Fruit fly (Drosophila melanogaster) whole organism: Measurements from ENCODE around the gene CG11902.

Source experiments
- CG8478 ChIP-seq: fragments of >200 bp; optimal IDR thresholded peaks from 2 replicates; lab custom pipeline; 2018; ENCODE audit warnings: inconsistent platforms
- Dll ChIP-seq: fragments of >200 bp; optimal IDR thresholded peaks from 2 replicates; lab custom pipeline; 2017
- EcR ChIP-seq, 2 experiments: fragments of >200 bp; optimal IDR thresholded peaks; 2 replicates each; lab custom pipeline; 2017; ENCODE audit warnings: missing biosample characterization in 2 of 2, missing genetic modification characterization in 2 of 2, missing genetic modification reagents in 2 of 2
- pan ChIP-seq: fragments of >200 bp; optimal IDR thresholded peaks from 2 replicates; lab custom pipeline; 2017
- psq ChIP-seq: fragments of >200 bp; optimal IDR thresholded peaks from 2 replicates; lab custom pipeline; 2017
- usp ChIP-seq: fragments of >200 bp; optimal IDR thresholded peaks from 2 replicates; lab custom pipeline; 2017; ENCODE audit warnings: missing biosample characterization, missing genetic modification characterization, mixed read lengths

Gene CG11902

DNA sequence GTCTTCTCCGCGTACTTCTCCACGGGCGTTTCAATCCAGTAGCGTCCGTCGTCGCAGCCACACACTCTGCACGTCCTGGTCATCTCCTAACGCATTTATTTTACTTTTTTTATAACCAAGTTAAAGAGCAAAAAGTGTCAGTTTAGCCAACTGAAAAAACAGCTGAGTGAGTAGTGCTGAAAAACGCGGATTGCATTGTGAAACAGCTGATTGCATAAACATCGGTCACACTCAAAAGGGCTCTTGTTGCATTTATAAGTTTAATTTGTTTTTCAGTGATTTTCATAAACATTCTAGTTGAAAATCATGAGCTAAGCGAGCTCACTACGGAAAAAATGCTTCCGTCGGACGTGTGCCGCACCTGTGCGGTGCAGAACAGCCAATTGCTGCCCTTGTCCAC is at the start of gene CG11902, which contains the start of gene CG10669:
Gene CG11902 (plus strand): TSS at position 193 of the 400 bp plus-strand sequence.
Gene CG10669 (minus strand): TSS at position 179 of the 400 bp plus-strand sequence.
- TF ChIP-seq EcR (GFP tag; optimal IDR thresholded peaks at IDR 0.05; lab: Kevin White, UChicago), result no peak
- TF ChIP-seq usp, result no peak
- TF ChIP-seq psq (lab: Kevin White, UChicago), result no peak
- TF ChIP-seq Dll (lab: Kevin White, UChicago), result no peak
- TF ChIP-seq CG8478, result no peak
- no peak for TF ChIP-seq pan (lab: Kevin White, UChicago)

DNA sequence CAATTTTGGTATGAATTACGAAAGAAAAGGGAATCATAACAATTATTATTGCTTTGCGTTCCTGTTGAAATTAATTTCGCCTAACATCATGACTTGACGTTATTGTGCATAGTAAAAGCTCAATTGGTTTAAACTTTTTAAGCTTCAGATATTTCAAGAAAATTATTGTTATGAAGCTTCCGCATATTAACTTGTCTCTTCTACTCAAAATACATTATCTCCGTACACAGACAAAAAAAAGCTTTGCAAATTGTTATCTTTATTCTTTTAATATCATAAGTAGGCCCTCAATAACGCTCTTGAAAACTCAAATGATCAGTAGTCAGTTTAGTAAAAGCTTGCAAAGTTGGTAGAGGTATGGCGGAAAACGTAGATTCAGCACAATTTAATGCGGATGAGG is 47.9 kb upstream of the CG11902 start, which contains the start of gene CG13658:
Gene CG13658 (plus strand): TSS at position 347 of the 400 bp plus-strand sequence.
- TF ChIP-seq CG8478 (no peak), pan (lab: Kevin White, UChicago) (no peak), Dll (lab: Kevin White, UChicago) (no peak), EcR (GFP tag; optimal IDR thresholded peaks at IDR 0.05; lab: Kevin White, UChicago) (no peak), psq (lab: Kevin White, UChicago) (no peak)

DNA sequence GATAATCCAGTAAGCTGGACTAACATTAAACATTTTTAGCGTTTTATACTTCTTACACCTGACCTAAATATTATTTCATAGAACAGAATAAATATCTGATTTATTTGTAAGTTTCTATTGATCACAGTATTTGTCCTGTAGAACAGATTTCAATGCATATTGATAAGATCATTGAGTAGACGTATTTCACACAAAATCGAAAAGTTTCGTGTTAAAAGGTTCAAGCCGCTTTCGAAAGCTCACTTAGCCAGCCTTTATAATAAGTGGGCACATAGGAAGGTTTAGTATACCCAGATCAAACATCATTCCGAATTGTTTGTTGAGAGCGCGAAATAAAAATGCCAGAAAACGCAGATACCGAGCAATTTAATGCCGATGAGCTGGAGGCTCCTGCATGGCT is 45.5 kb upstream of the CG11902 start, which contains the start of gene CG11893:
Gene CG11893 (plus strand): TSS at position 301 of the 400 bp plus-strand sequence.
- TF ChIP-seq usp (no peak), EcR (GFP tag; optimal IDR thresholded peaks at IDR 0.05; lab: Kevin White, UChicago) (no peak), Dll (lab: Kevin White, UChicago) (no peak), psq (lab: Kevin White, UChicago) (no peak), CG8478 (no peak), pan (lab: Kevin White, UChicago) (no peak)

DNA sequence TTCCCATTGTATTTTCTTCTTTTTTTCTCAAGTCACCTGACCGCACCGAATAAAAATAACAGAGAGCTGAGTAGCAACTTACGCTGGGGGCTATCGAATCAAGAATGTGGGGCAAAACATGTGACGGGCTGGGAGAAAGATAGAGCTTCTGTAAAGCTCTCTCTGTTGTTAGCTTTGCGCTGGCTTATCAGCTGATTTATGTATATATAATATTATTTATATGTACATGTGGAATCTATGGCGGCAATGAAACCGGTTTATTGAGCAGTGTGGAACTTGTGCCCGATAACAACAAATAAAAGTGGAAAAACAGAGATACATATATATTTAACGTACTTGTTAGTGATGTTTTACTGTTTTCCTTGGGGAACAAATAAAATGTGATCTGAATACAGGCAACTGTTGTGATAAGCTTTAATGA is 42.2 kb upstream of the CG11902 start, which contains the start of gene CG31098:
Gene CG31098 (minus strand): TSS at position 114 of the 421 bp plus-strand sequence.
- TF ChIP-seq EcR (GFP tag; optimal IDR thresholded peaks at IDR 0.05; lab: Kevin White, UChicago) (no peak), Dll (lab: Kevin White, UChicago) (no peak), pan (lab: Kevin White, UChicago) (no peak), usp (no peak), CG8478 (no peak), psq (lab: Kevin White, UChicago) (no peak)

DNA sequence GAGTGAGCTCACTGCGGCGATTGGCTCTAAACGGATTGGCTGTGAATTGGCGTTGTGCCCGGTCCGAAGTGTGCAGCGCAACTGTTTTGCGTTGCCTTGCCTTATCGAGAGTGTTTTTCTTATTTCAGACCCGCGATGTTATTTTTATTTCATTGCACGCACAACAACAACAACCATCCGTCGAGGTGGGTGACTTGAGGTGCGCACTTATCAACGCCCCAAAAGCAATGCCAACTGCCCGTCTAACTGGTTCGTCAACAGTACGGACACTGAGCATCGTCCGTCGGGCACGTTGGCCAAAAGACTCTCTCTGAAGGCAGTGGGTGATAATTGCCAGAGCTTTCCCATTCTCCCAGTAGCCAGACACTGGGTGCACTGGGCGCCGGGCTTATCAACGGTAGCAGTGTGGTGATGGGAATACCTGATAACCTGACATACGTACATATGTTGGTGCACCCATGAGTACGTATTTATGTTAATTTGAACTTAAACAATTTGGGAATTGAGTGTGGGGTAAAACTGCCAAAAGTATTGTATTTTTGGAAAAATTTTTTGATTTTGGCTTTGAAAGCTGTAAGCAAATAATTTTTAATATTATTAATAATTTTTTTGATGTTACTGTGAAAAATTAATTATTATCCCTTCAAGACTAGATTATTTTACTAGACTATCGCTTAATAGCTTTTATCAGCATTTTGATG is 39.6 kb upstream of the CG11902 start, which contains the start of gene CG31102:
Gene CG31102 (minus strand): TSS at position 275 of the 701 bp plus-strand sequence.
- no peak for TF ChIP-seq CG8478
- TF ChIP-seq EcR (GFP tag; optimal IDR thresholded peaks at IDR 0.05; lab: Kevin White, UChicago), result no peak
- no peak for TF ChIP-seq usp
- no peak for TF ChIP-seq Dll (lab: Kevin White, UChicago)

DNA sequence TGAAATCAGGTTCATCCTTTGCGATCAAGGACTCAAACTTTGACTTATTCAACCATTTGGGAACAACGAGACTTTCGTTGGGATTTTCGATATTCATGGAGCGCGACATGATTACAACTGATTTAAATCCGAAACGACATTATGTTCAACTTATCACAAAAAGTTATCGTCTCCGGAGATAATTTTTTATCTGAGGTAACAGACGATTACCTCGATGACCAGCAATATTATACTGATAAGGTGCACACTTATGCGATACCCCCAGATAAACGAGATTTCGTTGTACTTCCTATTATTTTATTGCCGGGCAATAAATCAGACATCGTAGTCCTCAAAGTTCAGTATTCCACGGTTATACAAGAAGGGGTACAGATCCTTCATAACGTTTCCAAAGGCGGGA is 37.4 kb upstream of the CG11902 start, which contains the start of gene CG31097:
Gene CG31097 (minus strand): TSS at position 101 of the 400 bp plus-strand sequence.
- TF ChIP-seq pan (lab: Kevin White, UChicago) (no peak), EcR (GFP tag; optimal IDR thresholded peaks at IDR 0.05; lab: Kevin White, UChicago) (no peak), usp (no peak)

DNA sequence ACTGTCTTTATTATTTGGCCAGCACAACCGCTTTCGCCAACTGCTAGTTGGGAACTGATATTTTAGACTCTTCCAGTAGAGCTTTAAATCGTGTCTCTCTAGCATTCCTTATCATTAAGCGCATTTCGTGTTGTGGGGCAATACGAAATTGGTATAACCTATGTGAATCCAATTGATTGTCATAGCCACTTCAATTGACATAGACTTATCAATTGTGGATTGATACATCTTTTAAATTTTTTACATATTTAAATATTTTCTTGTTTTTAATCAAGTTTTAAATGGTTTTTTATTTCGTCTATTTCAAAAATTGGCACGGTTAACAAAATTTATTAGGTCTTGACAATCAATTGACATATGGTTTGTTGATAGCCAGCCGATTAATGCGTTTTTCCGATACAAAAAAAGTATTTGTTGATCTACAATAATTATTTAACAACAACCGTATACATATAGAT is 35.5 kb upstream of the CG11902 start, which contains the start of gene CG31288:
Gene CG31288 (minus strand): TSS at position 51 of the 458 bp plus-strand sequence.
- TF ChIP-seq EcR (GFP tag; optimal IDR thresholded peaks at IDR 0.05; lab: Kevin White, UChicago), result no peak
- TF ChIP-seq pan (lab: Kevin White, UChicago), result no peak
- TF ChIP-seq usp, result no peak
- no peak for TF ChIP-seq Dll (lab: Kevin White, UChicago)
- no peak for TF ChIP-seq CG8478
- TF ChIP-seq psq (lab: Kevin White, UChicago), result no peak

DNA sequence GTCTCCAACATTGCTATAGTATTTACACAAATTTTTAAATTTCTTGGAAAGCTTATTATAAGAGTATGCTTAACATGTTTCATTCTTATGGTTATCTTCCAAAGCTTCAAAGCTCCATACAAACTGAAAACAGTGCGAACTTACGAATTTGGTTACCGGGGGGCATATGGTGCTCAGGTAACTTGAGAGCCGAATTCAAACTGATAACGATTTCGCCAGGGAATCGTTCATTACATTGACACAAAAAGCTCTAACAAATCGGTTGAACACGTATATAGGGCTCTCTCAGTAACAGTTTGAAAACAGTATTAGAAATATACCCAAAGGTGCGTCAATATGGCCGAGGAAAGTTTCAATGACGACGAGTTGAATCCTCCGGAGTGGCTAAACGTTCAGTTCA is 34.5 kb upstream of the CG11902 start, which contains the start of gene CG13659:
Gene CG13659 (plus strand): TSS at position 317 of the 400 bp plus-strand sequence.
- TF ChIP-seq Dll (lab: Kevin White, UChicago), result no peak
- no peak for TF ChIP-seq usp
- no peak for TF ChIP-seq psq (lab: Kevin White, UChicago)
- TF ChIP-seq CG8478, result no peak
- no peak for TF ChIP-seq pan (lab: Kevin White, UChicago)
- TF ChIP-seq EcR (GFP tag; optimal IDR thresholded peaks at IDR 0.05; lab: Kevin White, UChicago), result no peak

DNA sequence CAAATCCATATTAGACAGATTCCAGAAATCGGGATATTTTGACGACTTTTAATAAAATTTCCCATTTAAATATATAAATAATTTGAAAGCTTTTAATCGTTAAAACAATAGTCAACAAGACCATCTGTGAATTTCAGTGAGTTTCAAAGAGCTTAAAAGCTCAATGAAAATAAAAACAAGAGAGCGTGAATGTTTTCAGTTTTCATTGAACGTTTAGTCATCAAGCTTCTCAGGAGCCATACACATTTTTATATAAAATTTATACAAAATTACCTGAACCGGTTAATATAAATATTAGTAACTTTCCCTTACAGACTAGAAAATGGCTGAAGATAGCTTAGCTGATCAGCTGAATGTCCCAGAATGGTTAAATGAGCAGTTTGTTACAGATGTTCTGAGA is 32.8 kb upstream of the CG11902 start, which contains the start of gene CG31370:
Gene CG31370 (plus strand): TSS at position 226 of the 400 bp plus-strand sequence.
- TF ChIP-seq usp (no peak), EcR (GFP tag; optimal IDR thresholded peaks at IDR 0.05; lab: Kevin White, UChicago) (no peak), Dll (lab: Kevin White, UChicago) (no peak), CG8478 (no peak), pan (lab: Kevin White, UChicago) (no peak), psq (lab: Kevin White, UChicago) (no peak)

DNA sequence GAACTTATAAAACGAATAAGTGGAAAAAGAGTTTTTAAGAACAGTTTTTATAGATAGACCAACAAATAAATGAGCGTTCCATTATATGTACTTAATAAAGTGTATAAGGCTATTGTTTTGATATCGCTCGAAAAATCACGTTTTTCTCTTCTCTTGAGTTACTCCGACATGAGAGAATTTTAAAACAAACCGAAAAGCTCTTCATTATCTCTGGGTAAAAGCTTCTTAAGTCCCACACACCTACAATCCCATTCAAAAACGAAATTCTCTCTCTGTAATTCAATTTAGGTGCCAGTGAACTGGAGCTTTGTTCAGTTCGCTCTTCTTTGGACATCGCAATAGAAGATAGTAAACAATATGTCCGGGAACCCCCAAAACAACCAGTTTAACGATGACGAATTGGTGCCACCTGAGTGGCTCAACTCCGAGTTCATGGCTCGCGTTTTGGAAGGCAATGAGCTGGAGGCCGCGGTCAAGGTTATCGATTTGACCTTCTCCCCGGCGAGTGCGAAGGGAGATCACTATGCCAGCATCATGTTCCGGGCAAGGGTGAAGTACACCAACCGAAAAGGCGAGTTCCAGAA is 31.1 kb upstream of the CG11902 start, which contains the start of gene CG31436:
Gene CG31436 (plus strand): TSS at position 281 of the 584 bp plus-strand sequence.
- no peak for TF ChIP-seq psq (lab: Kevin White, UChicago)
- TF ChIP-seq CG8478, result no peak
- no peak for TF ChIP-seq EcR (GFP tag; optimal IDR thresholded peaks at IDR 0.05; lab: Kevin White, UChicago)
- TF ChIP-seq Dll (lab: Kevin White, UChicago), result no peak
- no peak for TF ChIP-seq usp
- no peak for TF ChIP-seq pan (lab: Kevin White, UChicago)

DNA sequence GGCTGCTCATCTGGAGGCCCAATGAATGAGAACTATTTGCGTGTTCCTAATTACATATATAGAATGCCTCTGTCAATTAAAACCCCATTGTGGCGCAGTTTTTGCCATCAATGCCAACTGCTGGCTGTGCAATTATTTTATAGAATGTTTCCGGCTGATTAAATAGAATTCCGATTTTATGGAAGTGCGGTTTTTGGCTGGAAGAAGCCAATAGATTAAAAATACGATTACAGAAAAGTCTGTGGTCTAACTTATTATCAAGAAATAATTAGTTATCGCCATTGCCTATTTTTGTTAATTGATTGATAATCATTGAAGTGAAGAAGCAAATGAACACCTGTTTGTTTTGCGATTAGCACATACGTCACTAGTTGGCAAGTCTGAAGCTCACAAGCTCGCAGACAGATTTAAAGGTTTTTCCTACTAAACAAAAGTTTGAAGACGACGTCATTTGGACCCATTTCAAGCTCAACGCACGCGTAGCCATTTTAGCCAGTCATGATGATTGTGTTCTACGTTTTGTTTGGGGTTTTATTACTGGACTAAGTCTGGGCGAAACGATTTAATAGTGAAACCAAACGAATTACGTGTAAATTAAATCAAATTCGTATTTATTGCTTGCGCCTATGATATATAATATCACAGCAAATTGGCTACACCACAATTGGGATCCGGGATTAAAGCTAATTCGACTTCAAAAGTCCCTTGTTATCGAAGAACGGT is 29.1 kb upstream of the CG11902 start:
- TF ChIP-seq pan (lab: Kevin White, UChicago), result no peak
- no peak for TF ChIP-seq Dll (lab: Kevin White, UChicago)
- TF ChIP-seq psq (lab: Kevin White, UChicago), result no peak
- TF ChIP-seq EcR (GFP tag; optimal IDR thresholded peaks at IDR 0.05; lab: Kevin White, UChicago), result no peak
- TF ChIP-seq usp, result no peak
- no peak for TF ChIP-seq CG8478
